Worm (Caenorhabditis elegans) whole organism, L4/young adult: ENCODE measurements around the gene W06B4.2.

Experiments
- W03F9.2 ChIP-seq: fragments of 150-350 bp; optimal IDR thresholded peaks from 2 replicates; lab custom pipeline; 2014; ENCODE audit warnings: missing biosample characterization, missing genetic modification characterization
- dao-5 ChIP-seq: sonication (generic microtip); optimal IDR thresholded peaks from 2 replicates; lab custom pipeline; 2016; ENCODE audit warnings: missing genotype, missing genetic modification characterization, moderate library complexity, missing compliant biosample characterization

- no peak for TF ChIP-seq W03F9.2 (tag; lab: Kevin White, UChicago)
- no peak for TF ChIP-seq dao-5 (tag; lab: Kevin White, UChicago)
These were observed 49.3 kb downstream of the W06B4.2 start for ce11 chrII:4517254-4517653.
